Worm (Caenorhabditis elegans) whole organism, L4 larva: ENCODE measurements around the gene ZK930.6.
A peak's percentile ranks its signal among the peaks of the same experiment; 100 is the strongest.

Source experiments
- D1046.2 ChIP-seq: fragments of 200-800 bp; sonication (Bioruptor generic); IDR thresholded peaks from 2 replicates; pipeline ENCODE4 v1.3.6; 2022; ENCODE audit warnings: missing genetic modification characterization, missing compliant biosample characterization
- F49E8.2 ChIP-seq: sonication (generic microtip); optimal IDR thresholded peaks from 2 replicates; lab custom pipeline; 2016; ENCODE audit warnings: missing compliant biosample characterization, mild to moderate bottlenecking, missing genetic modification characterization, borderline replicate concordance
- Y5F2A.4 ChIP-seq: fragments of 200-800 bp; sonication (Bioruptor generic); optimal IDR thresholded peaks from 2 replicates; lab custom pipeline; 2018; ENCODE audit warnings: mild to moderate bottlenecking, missing genetic modification characterization, missing compliant biosample characterization
- Y75B8A.6 ChIP-seq: fragments of 200-800 bp; sonication (Bioruptor generic); IDR thresholded peaks from 2 replicates; pipeline ENCODE4 v1.3.6; 2022; ENCODE audit warnings: missing genetic modification reagents, missing genetic modification characterization, missing compliant biosample characterization
- aha-1 ChIP-seq: fragments of 150-350 bp; peaks from one replicate; lab custom pipeline; 2014; ENCODE audit warnings: missing biosample characterization, missing genetic modification characterization
- aly-2 ChIP-seq: sonication (generic microtip); optimal IDR thresholded peaks from 2 replicates; lab custom pipeline; 2018; ENCODE audit warnings: missing biosample characterization, missing genetic modification characterization
- arid-1 ChIP-seq: fragments of 200-800 bp; sonication (Bioruptor generic); conservative IDR thresholded peaks from 2 replicates; pipeline ENCODE4 v1.3.6; 2022; ENCODE audit warnings: missing genetic modification reagents, missing genetic modification characterization, missing compliant biosample characterization
- ceh-62 ChIP-seq: sonication (generic microtip); optimal IDR thresholded peaks from 2 replicates; lab custom pipeline; 2017; ENCODE audit warnings: missing biosample characterization, missing genetic modification characterization
- ctbp-1 ChIP-seq: fragments of 200-800 bp; sonication (Bioruptor generic); IDR thresholded peaks from 2 replicates; pipeline ENCODE4 v1.3.6; 2022; ENCODE audit warnings: missing genetic modification reagents, missing genetic modification characterization, missing compliant biosample characterization
- daf-8 ChIP-seq: fragments of 200-800 bp; sonication (Bioruptor generic); IDR thresholded peaks from 2 replicates; pipeline ENCODE4 v1.3.6; 2022; ENCODE audit warnings: missing genetic modification characterization, missing compliant biosample characterization
- dmd-8 ChIP-seq: fragments of 200-800 bp; sonication (Bioruptor generic); IDR thresholded peaks from 2 replicates; pipeline ENCODE4 v1.3.6; 2022; ENCODE audit warnings: missing genetic modification characterization, missing compliant biosample characterization
- duxl-1 ChIP-seq: sonication (generic microtip); optimal IDR thresholded peaks from 2 replicates; lab custom pipeline; 2016; ENCODE audit warnings: mild to moderate bottlenecking, missing genetic modification characterization, moderate library complexity, missing compliant biosample characterization; ENCODE audit not compliant: poor library complexity
- lin-13 ChIP-seq: fragments of 150-350 bp; optimal IDR thresholded peaks from 2 replicates; lab custom pipeline; 2014; ENCODE audit warnings: missing biosample characterization, missing genetic modification reagents, missing genetic modification characterization
- lin-15B ChIP-seq: fragments of 150-350 bp; sonication (generic microtip); optimal IDR thresholded peaks from 3 replicates; lab custom pipeline; 2014; ENCODE audit warnings: missing biosample characterization, missing genetic modification characterization
- lin-29 ChIP-seq: fragments of 200-800 bp; sonication (Bioruptor generic); IDR thresholded peaks from 2 replicates; pipeline ENCODE4 v1.3.6; 2022; ENCODE audit warnings: missing genetic modification reagents, missing genetic modification characterization, missing compliant biosample characterization
- lin-38 ChIP-seq: fragments of 200-800 bp; sonication (Bioruptor generic); IDR thresholded peaks from 2 replicates; pipeline ENCODE4 v1.3.6; 2022; ENCODE audit warnings: missing genetic modification reagents, missing genetic modification characterization, missing compliant biosample characterization
- lin-39 ChIP-seq: fragments of 150-350 bp; optimal IDR thresholded peaks from 2 replicates; lab custom pipeline; 2014; ENCODE audit warnings: missing biosample characterization, missing genetic modification reagents, missing genetic modification characterization
- madf-9 ChIP-seq: fragments of 200-800 bp; sonication (Bioruptor generic); conservative IDR thresholded peaks from 2 replicates; pipeline ENCODE4 v1.3.6; 2022; ENCODE audit warnings: missing genetic modification reagents, missing genetic modification characterization, missing compliant biosample characterization
- mep-1 ChIP-seq: fragments of 150-350 bp; sonication (generic microtip); optimal IDR thresholded peaks from 3 replicates; lab custom pipeline; 2014; ENCODE audit warnings: missing biosample characterization, missing genetic modification characterization
- mxl-2 ChIP-seq: fragments of 200-800 bp; sonication (Bioruptor generic); conservative IDR thresholded peaks from 2 replicates; pipeline ENCODE4 v1.3.6; 2022; ENCODE audit warnings: missing genetic modification reagents, missing genetic modification characterization, missing compliant biosample characterization
- nhr-237 ChIP-seq: sonication (generic microtip); optimal IDR thresholded peaks from 2 replicates; lab custom pipeline; 2017; ENCODE audit warnings: missing biosample characterization, missing genetic modification characterization
- nhr-25 ChIP-seq: sonication (generic microtip); optimal IDR thresholded peaks from 2 replicates; lab custom pipeline; 2017; ENCODE audit warnings: missing genetic modification characterization, mild to moderate bottlenecking, missing compliant biosample characterization, antibody characterized with exemption, moderate library complexity, borderline replicate concordance; ENCODE audit not compliant: insufficient read depth
- nhr-28 ChIP-seq: fragments of 150-350 bp; optimal IDR thresholded peaks from 2 replicates; lab custom pipeline; 2014; ENCODE audit warnings: missing biosample characterization, missing genetic modification characterization
- nhr-48 ChIP-seq: sonication (generic microtip); optimal IDR thresholded peaks from 2 replicates; lab custom pipeline; 2016; ENCODE audit warnings: mild to moderate bottlenecking, missing genetic modification characterization, missing compliant biosample characterization
- php-3 ChIP-seq: fragments of 200-800 bp; sonication (Bioruptor generic); IDR thresholded peaks from 2 replicates; pipeline ENCODE4 v1.3.6; 2022; ENCODE audit warnings: missing genetic modification reagents, missing genetic modification characterization, missing compliant biosample characterization
- snpc-1.2 ChIP-seq: fragments of 200-800 bp; sonication (Bioruptor generic); IDR thresholded peaks from 2 replicates; pipeline ENCODE4 v1.3.6; 2022; ENCODE audit warnings: missing genetic modification reagents, missing genetic modification characterization, missing compliant biosample characterization
- snpc-4 ChIP-seq: fragments of 150-350 bp; optimal IDR thresholded peaks from 2 replicates; lab custom pipeline; 2014; ENCODE audit warnings: missing biosample characterization, missing genetic modification characterization
- spr-1 ChIP-seq: sonication (generic microtip); optimal IDR thresholded peaks from 2 replicates; lab custom pipeline; 2016; ENCODE audit warnings: mild to moderate bottlenecking, missing genetic modification characterization, missing compliant biosample characterization
- spr-3 ChIP-seq: fragments of 200-800 bp; sonication (Bioruptor generic); optimal IDR thresholded peaks from 2 replicates; lab custom pipeline; 2018; ENCODE audit warnings: mild to moderate bottlenecking, missing genetic modification characterization, missing compliant biosample characterization
- tag-97 ChIP-seq: fragments of 200-800 bp; sonication (Bioruptor generic); IDR thresholded peaks from 2 replicates; pipeline ENCODE4 v1.3.6; 2022; ENCODE audit warnings: missing genetic modification characterization, missing compliant biosample characterization
- unc-62 ChIP-seq, 3 experiments: fragments of 150-350 bp in 1 of 3; sonication (generic microtip); optimal IDR thresholded peaks in 2 of 3; peaks in 1 of 3; 1 replicate in 1 of 3; 2 replicates in 2 of 3; lab custom pipeline; 2014 to 2017; ENCODE audit warnings: missing biosample characterization in 3 of 3, missing genetic modification characterization in 3 of 3, missing genetic modification reagents in 3 of 3, missing genotype in 1 of 3
- zfp-2 ChIP-seq: sonication (generic microtip); optimal IDR thresholded peaks from 2 replicates; lab custom pipeline; 2016; ENCODE audit warnings: mild to moderate bottlenecking, missing genetic modification characterization, missing compliant biosample characterization
- zip-11 ChIP-seq: fragments of 200-800 bp; sonication (Bioruptor generic); IDR thresholded peaks from 2 replicates; pipeline ENCODE4 v1.3.6; 2022; ENCODE audit warnings: missing genetic modification characterization, missing compliant biosample characterization
- ztf-11 ChIP-seq: fragments of 150-350 bp; optimal IDR thresholded peaks from 2 replicates; lab custom pipeline; 2014; ENCODE audit warnings: missing biosample characterization, missing genetic modification characterization

ZK930.6 gene

ce11 chrII:11928752-11929151, 45.0 kb downstream of the ZK930.6 start (continued):
- TF ChIP-seq zfp-2 (tag; lab: Kevin White, UChicago), result no peak
- no peak for TF ChIP-seq zip-11 (GFP tag; lab: Robert Waterston, UW)
- no peak for TF ChIP-seq lin-15B (tag; lab: Kevin White, UChicago)
- no peak for TF ChIP-seq spr-1 (tag; lab: Kevin White, UChicago)
- TF ChIP-seq daf-8 (GFP tag; lab: Robert Waterston, UW), result no peak
- TF ChIP-seq nhr-25 (tag; lab: Kevin White, UChicago), result peak; percentile 93
- no peak for TF ChIP-seq lin-29
- TF ChIP-seq aha-1 (tag; lab: Kevin White, UChicago), result no peak
- no peak for TF ChIP-seq snpc-1.2
- no peak for TF ChIP-seq lin-13 (GFP tag; lab: Kevin White, UChicago)
- no peak for TF ChIP-seq dmd-8 (GFP tag; lab: Robert Waterston, UW)
- no peak for TF ChIP-seq Y75B8A.6
- no peak for TF ChIP-seq lin-39 (tag; lab: Kevin White, UChicago)
- no peak for TF ChIP-seq F49E8.2 (tag; lab: Kevin White, UChicago)
- TF ChIP-seq madf-9 (GFP tag; lab: Robert Waterston, UW), result no peak
- no peak for TF ChIP-seq lin-38 (GFP tag; lab: Robert Waterston, UW)
- TF ChIP-seq mep-1 (tag; lab: Kevin White, UChicago), result peak; percentile 43
- TF ChIP-seq spr-3 (GFP tag; lab: Kevin White, UChicago), result no peak
- no peak for TF ChIP-seq tag-97 (GFP tag; lab: Robert Waterston, UW)
- no peak for TF ChIP-seq ztf-11 (tag; lab: Kevin White, UChicago)
- no peak for TF ChIP-seq arid-1
- TF ChIP-seq ctbp-1 (GFP tag; lab: Robert Waterston, UW), result no peak
- peak; percentile 59 for TF ChIP-seq nhr-28 (tag; lab: Kevin White, UChicago)
- no peak for TF ChIP-seq ceh-62 (tag; lab: Kevin White, UChicago)
- no peak for TF ChIP-seq D1046.2
- TF ChIP-seq nhr-237, result no peak
- TF ChIP-seq nhr-48 (tag; lab: Kevin White, UChicago), result peak; percentile 17
- TF ChIP-seq php-3 (GFP tag; lab: Robert Waterston, UW), result no peak

ce11 chrII:11930132-11930531, 46.4 kb downstream of the ZK930.6 start:
- TF ChIP-seq snpc-4 (tag; lab: Kevin White, UChicago) (no peak), aly-2 (tag; lab: Kevin White, UChicago) (no peak), mxl-2 (no peak), duxl-1 (tag; lab: Kevin White, UChicago) (no peak), Y5F2A.4 (no peak)

- TF ChIP-seq unc-62 (GFP tag; optimal IDR thresholded peaks at IDR 0.05 in 1 of 2; lab: Kevin White, UChicago) (peak in 1 of 2 experiments; percentile 66), unc-62 (tag; optimal IDR thresholded peaks at IDR 0.05; lab: Kevin White, UChicago) (no peak), F49E8.2 (tag; lab: Kevin White, UChicago) (no peak)
Observed at ce11 chrII:11935266-11935665, 51.5 kb downstream of the ZK930.6 start, which contains the start of gene lin-29. TSS of gene lin-29 (minus strand) at chrII:11935343.
